Worm (Caenorhabditis elegans) whole organism, L3 larva: ENCODE results near the gene mksr-1.

Source experiments
- R02D3.7 ChIP-seq: fragments of 150-350 bp; optimal IDR thresholded peaks from 2 replicates; lab custom pipeline; 2014; ENCODE audit warnings: missing biosample characterization, missing genetic modification characterization
- ZK546.5 ChIP-seq: sonication (generic microtip); optimal IDR thresholded peaks from 2 replicates; lab custom pipeline; 2017; ENCODE audit warnings: missing biosample characterization, missing genetic modification characterization
- ama-1 ChIP-seq: fragments of 150-350 bp; optimal IDR thresholded peaks from 2 replicates; lab custom pipeline; 2018
- ceh-16 ChIP-seq: sonication (generic microtip); optimal IDR thresholded peaks from 2 replicates; lab custom pipeline; 2017; ENCODE audit warnings: missing biosample characterization, missing genetic modification characterization
- ceh-28 ChIP-seq: fragments of 150-350 bp; optimal IDR thresholded peaks from 2 replicates; lab custom pipeline; 2014; ENCODE audit warnings: missing biosample characterization, missing genetic modification reagents, missing genetic modification characterization
- ceh-82 ChIP-seq: fragments of 150-350 bp; optimal IDR thresholded peaks from 2 replicates; lab custom pipeline; 2014; ENCODE audit warnings: missing biosample characterization, missing genetic modification characterization
- ceh-9 ChIP-seq: sonication (generic microtip); optimal IDR thresholded peaks from 2 replicates; lab custom pipeline; 2018; ENCODE audit warnings: missing biosample characterization, missing genetic modification characterization
- daf-12 ChIP-seq: fragments of 150-350 bp; optimal IDR thresholded peaks from 2 replicates; lab custom pipeline; 2014; ENCODE audit warnings: missing biosample characterization, missing genetic modification reagents, missing genetic modification characterization
- egl-27 ChIP-seq: sonication (generic microtip); optimal IDR thresholded peaks from 4 replicates; lab custom pipeline; 2017; ENCODE audit warnings: missing biosample characterization, missing genetic modification reagents, missing genetic modification characterization
- egl-5 ChIP-seq: fragments of 150-350 bp; optimal IDR thresholded peaks from 2 replicates; lab custom pipeline; 2017; ENCODE audit warnings: missing biosample characterization, missing genetic modification reagents, missing genetic modification characterization, inconsistent platforms
- elt-2 ChIP-seq: sonication (generic microtip); optimal IDR thresholded peaks from 2 replicates; lab custom pipeline; 2016; ENCODE audit warnings: missing genetic modification reagents, mild to moderate bottlenecking, missing genetic modification characterization, missing compliant biosample characterization
- elt-3 ChIP-seq, 3 experiments: fragments of 150-350 bp in 1 of 3; sonication (generic microtip) in 2 of 3; optimal IDR thresholded peaks; 2 replicates in 2 of 3; 4 replicates in 1 of 3; lab custom pipeline; 2014 to 2017; ENCODE audit warnings: missing biosample characterization in 3 of 3, missing genetic modification characterization in 3 of 3
- fkh-10 ChIP-seq: sonication (generic microtip); optimal IDR thresholded peaks from 2 replicates; lab custom pipeline; 2017; ENCODE audit warnings: missing biosample characterization, missing genetic modification reagents, missing genetic modification characterization
- fkh-2 ChIP-seq: fragments of 150-350 bp; optimal IDR thresholded peaks from 2 replicates; lab custom pipeline; 2014; ENCODE audit warnings: missing biosample characterization, missing genetic modification reagents, missing genetic modification characterization
- fos-1 ChIP-seq: fragments of 150-350 bp; optimal IDR thresholded peaks from 2 replicates; lab custom pipeline; 2014; ENCODE audit warnings: missing biosample characterization, missing genetic modification characterization
- hmg-11 ChIP-seq: sonication (generic microtip); optimal IDR thresholded peaks from 2 replicates; lab custom pipeline; 2016; ENCODE audit warnings: missing genetic modification characterization, missing compliant biosample characterization
- jun-1 ChIP-seq: fragments of 150-350 bp; optimal IDR thresholded peaks from 2 replicates; lab custom pipeline; 2014; ENCODE audit warnings: missing biosample characterization, missing genetic modification reagents, missing genetic modification characterization
- lin-15B ChIP-seq: fragments of 150-350 bp; optimal IDR thresholded peaks from 2 replicates; lab custom pipeline; 2014; ENCODE audit warnings: missing biosample characterization, missing genetic modification characterization
- lin-39 ChIP-seq: fragments of 150-350 bp; optimal IDR thresholded peaks from 2 replicates; lab custom pipeline; 2018; ENCODE audit warnings: missing biosample characterization, missing genetic modification reagents, missing genetic modification characterization
- lsy-12 ChIP-seq: sonication (generic microtip); optimal IDR thresholded peaks from 2 replicates; lab custom pipeline; 2016; ENCODE audit warnings: mild to moderate bottlenecking, missing genetic modification characterization, missing compliant biosample characterization
- mdl-1 ChIP-seq: fragments of 150-350 bp; optimal IDR thresholded peaks from 2 replicates; lab custom pipeline; 2014; ENCODE audit warnings: missing biosample characterization, missing genetic modification characterization
- mml-1 ChIP-seq: fragments of 150-350 bp; sonication (generic microtip); optimal IDR thresholded peaks from 3 replicates; lab custom pipeline; 2014; ENCODE audit warnings: missing biosample characterization, missing genetic modification characterization
- nfya-1 ChIP-seq: sonication (generic microtip); optimal IDR thresholded peaks from 2 replicates; lab custom pipeline; 2017; ENCODE audit warnings: missing genetic modification characterization, mild to moderate bottlenecking, missing compliant biosample characterization, antibody characterized with exemption, moderate library complexity; ENCODE audit not compliant: insufficient read depth
- nhr-12 ChIP-seq: fragments of 150-350 bp; optimal IDR thresholded peaks from 2 replicates; lab custom pipeline; 2014; ENCODE audit warnings: missing biosample characterization, missing genetic modification characterization
- nhr-23 ChIP-seq: fragments of 150-350 bp; optimal IDR thresholded peaks from 2 replicates; lab custom pipeline; 2014; ENCODE audit warnings: missing biosample characterization, missing genetic modification reagents, missing genetic modification characterization
- nhr-237 ChIP-seq: fragments of 150-350 bp; optimal IDR thresholded peaks from 2 replicates; lab custom pipeline; 2014; ENCODE audit warnings: missing biosample characterization, missing genetic modification characterization
- nhr-25 ChIP-seq: sonication (generic microtip); optimal IDR thresholded peaks from 2 replicates; lab custom pipeline; 2017; ENCODE audit warnings: missing biosample characterization, missing genetic modification characterization
- nhr-28 ChIP-seq: fragments of 150-350 bp; optimal IDR thresholded peaks from 2 replicates; lab custom pipeline; 2014; ENCODE audit warnings: missing biosample characterization, missing genetic modification characterization
- nhr-43 ChIP-seq: sonication (generic microtip); optimal IDR thresholded peaks from 2 replicates; lab custom pipeline; 2016; ENCODE audit warnings: mild to moderate bottlenecking, missing genetic modification characterization, missing compliant biosample characterization; ENCODE audit not compliant: poor library complexity, severe bottlenecking
- nhr-67 ChIP-seq: fragments of 150-350 bp; optimal IDR thresholded peaks from 2 replicates; lab custom pipeline; 2014; ENCODE audit warnings: missing biosample characterization, missing genetic modification characterization
- nhr-76 ChIP-seq: fragments of 150-350 bp; sonication (generic microtip); optimal IDR thresholded peaks from 5 replicates; lab custom pipeline; 2014; ENCODE audit warnings: missing biosample characterization, missing genetic modification characterization
- nhr-77 ChIP-seq: fragments of 150-350 bp; optimal IDR thresholded peaks from 2 replicates; lab custom pipeline; 2014; ENCODE audit warnings: missing biosample characterization, missing genetic modification characterization
- pha-4 ChIP-seq: fragments of 150-350 bp; optimal IDR thresholded peaks from 2 replicates; lab custom pipeline; 2014; ENCODE audit warnings: missing biosample characterization, missing genetic modification reagents, missing genetic modification characterization
- pqm-1 ChIP-seq: fragments of 150-350 bp; optimal IDR thresholded peaks from 2 replicates; lab custom pipeline; 2017; ENCODE audit warnings: missing biosample characterization, missing genetic modification characterization, inconsistent platforms
- sea-2 ChIP-seq: fragments of 150-350 bp; sonication (generic microtip); optimal IDR thresholded peaks from 4 replicates; lab custom pipeline; 2014; ENCODE audit warnings: missing biosample characterization, missing genetic modification reagents, missing genetic modification characterization
- skn-1 ChIP-seq: fragments of 150-350 bp; optimal IDR thresholded peaks from 2 replicates; lab custom pipeline; 2014; ENCODE audit warnings: missing biosample characterization, missing genetic modification characterization
- snpc-4 ChIP-seq: fragments of 150-350 bp; optimal IDR thresholded peaks from 2 replicates; lab custom pipeline; 2014; ENCODE audit warnings: missing biosample characterization, missing genetic modification characterization
- tbx-2 ChIP-seq: sonication (generic microtip); optimal IDR thresholded peaks from 2 replicates; lab custom pipeline; 2016; ENCODE audit warnings: mild to moderate bottlenecking, missing genetic modification characterization, missing compliant biosample characterization
- unc-39 ChIP-seq: sonication (generic microtip); optimal IDR thresholded peaks from 4 replicates; lab custom pipeline; 2017; ENCODE audit warnings: missing biosample characterization, missing genetic modification characterization
- unc-62 ChIP-seq: fragments of 150-350 bp; sonication (generic microtip); optimal IDR thresholded peaks from 4 replicates; lab custom pipeline; 2014; ENCODE audit warnings: missing biosample characterization, missing genetic modification reagents, missing genetic modification characterization
- zag-1 ChIP-seq: fragments of 150-350 bp; optimal IDR thresholded peaks from 2 replicates; lab custom pipeline; 2014; ENCODE audit warnings: missing biosample characterization, missing genetic modification characterization
- ztf-11 ChIP-seq: fragments of 150-350 bp; optimal IDR thresholded peaks from 2 replicates; lab custom pipeline; 2014; ENCODE audit warnings: missing biosample characterization, missing genetic modification characterization
- ztf-4 ChIP-seq: fragments of 150-350 bp; optimal IDR thresholded peaks from 2 replicates; lab custom pipeline; 2014; ENCODE audit warnings: missing biosample characterization, missing genetic modification characterization

The mksr-1 gene

DNA sequence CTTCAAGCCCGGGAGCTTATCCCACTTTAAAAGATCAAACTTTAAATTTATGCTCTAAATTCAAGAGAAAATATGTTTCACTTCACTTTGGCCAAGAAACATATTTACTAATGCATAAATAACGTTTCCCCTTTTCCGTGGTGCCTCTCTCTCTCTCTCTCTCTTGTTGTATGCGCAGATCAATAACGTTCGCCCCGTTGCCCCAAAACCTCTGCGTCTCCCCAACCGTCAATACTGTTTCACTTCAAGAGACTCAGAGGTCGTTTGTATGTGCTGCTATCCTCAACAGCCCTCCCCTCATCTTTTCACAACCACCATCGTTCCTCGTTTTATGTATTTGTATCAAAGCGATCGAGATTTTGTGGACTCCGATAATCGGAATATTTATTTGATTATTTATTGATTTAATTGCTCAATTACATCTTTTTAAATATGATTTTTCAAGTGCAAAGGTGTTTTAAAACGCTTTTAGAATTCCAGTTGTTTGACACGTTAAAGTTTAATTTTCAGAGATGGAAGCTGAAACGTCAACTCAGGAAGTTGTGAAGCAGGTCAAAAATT lies 34.9 kb upstream of the mksr-1 start, which contains the start of gene ife-4:
TSS of gene ife-4 (plus strand) at position 511 of the 561 bp plus-strand sequence.
- TF ChIP-seq lin-39 (tag; lab: Kevin White, UChicago) (peak; percentile 78), nhr-25 (tag; lab: Kevin White, UChicago) (no peak), hmg-11 (peak; percentile 78), fos-1 (no peak), ztf-11 (tag; lab: Kevin White, UChicago) (no peak), pha-4 (tag; lab: Kevin White, UChicago) (peak; percentile 58), ceh-28 (peak; percentile 67), nfya-1 (tag; lab: Kevin White, UChicago) (peak; percentile 56), jun-1 (tag; lab: Kevin White, UChicago) (no peak), lin-15B (peak; percentile 6), egl-5 (tag; lab: Kevin White, UChicago) (peak; percentile 94)

DNA sequence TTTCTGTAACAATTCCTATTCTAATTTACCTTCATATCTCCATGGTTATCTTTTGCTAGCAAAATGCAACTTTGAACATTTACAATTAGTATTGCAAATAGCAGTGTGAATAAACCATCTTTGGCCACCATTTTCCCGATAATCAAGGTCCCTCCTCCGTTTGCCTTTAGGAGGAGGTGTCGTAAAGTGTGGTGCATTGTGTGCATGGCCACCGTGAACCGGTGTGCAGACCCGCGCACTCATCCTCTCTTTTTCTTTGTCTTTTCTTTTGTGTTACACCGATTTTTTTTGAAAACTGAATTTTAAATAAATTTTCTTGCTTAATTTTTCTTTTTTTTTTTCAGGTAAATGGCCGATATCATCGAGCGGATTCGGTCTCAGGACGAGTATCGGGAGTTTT lies 27.9 kb upstream of the mksr-1 start, which contains the start of the genes pigx-1 and rme-6:
TSS of gene pigx-1 (minus strand) at position 206 of the 400 bp plus-strand sequence.
TSS of gene rme-6 (plus strand) at position 345 of the 400 bp plus-strand sequence.
- TF ChIP-seq sea-2 (GFP tag; lab: Kevin White, UChicago): no peak
- TF ChIP-seq nhr-237 (tag; lab: Kevin White, UChicago): no peak
- no peak for TF ChIP-seq lsy-12 (tag; lab: Kevin White, UChicago)
- TF ChIP-seq lin-15B: no peak
- TF ChIP-seq daf-12: no peak
- peak; percentile 88 for TF ChIP-seq hmg-11
- no peak for TF ChIP-seq ZK546.5
- no peak for TF ChIP-seq nhr-77 (tag; lab: Kevin White, UChicago)
- TF ChIP-seq pha-4 (tag; lab: Kevin White, UChicago): peak; percentile 31
- TF ChIP-seq zag-1 (tag; lab: Kevin White, UChicago): no peak
- TF ChIP-seq nfya-1 (tag; lab: Kevin White, UChicago): peak; percentile 29
- TF ChIP-seq elt-2 (tag; lab: Kevin White, UChicago): no peak
- TF ChIP-seq ceh-16 (tag; lab: Kevin White, UChicago): no peak
- TF ChIP-seq ztf-4 (tag; lab: Kevin White, UChicago): no peak
- TF ChIP-seq mdl-1 (tag; lab: Kevin White, UChicago): no peak
- no peak for TF ChIP-seq ama-1 (lab: Kevin White, UChicago)
- TF ChIP-seq unc-39: no peak
- no peak for TF ChIP-seq tbx-2
- no peak for TF ChIP-seq nhr-23
- TF ChIP-seq fos-1: no peak
- no peak for TF ChIP-seq nhr-12 (tag; lab: Kevin White, UChicago)
- TF ChIP-seq snpc-4 (tag; lab: Kevin White, UChicago): no peak

DNA sequence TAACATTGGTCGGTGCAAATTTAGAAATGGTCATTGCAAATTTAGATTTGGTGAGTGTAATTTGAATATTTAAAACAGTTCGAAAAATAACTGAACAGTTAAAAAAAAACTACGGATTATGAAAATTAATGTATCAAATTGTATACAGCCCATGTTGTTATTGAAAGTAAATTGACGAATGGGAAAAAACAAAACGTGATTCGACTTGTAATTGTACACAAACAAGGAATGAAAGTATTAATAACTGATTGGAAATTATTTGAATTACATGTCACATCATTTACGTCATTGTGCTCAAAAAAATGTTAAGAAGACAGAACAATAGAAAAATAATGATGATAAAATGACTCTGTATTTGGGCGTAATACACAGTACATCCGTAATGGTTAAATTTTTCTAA lies 25.4 kb upstream of the mksr-1 start:
- TF ChIP-seq ceh-16 (tag; lab: Kevin White, UChicago) (no peak), nhr-76 (tag; lab: Kevin White, UChicago) (no peak), lin-15B (no peak), pha-4 (tag; lab: Kevin White, UChicago) (peak; percentile 56), elt-2 (tag; lab: Kevin White, UChicago) (peak; percentile 18), pqm-1 (tag; lab: Kevin White, UChicago) (peak; percentile 12)

DNA sequence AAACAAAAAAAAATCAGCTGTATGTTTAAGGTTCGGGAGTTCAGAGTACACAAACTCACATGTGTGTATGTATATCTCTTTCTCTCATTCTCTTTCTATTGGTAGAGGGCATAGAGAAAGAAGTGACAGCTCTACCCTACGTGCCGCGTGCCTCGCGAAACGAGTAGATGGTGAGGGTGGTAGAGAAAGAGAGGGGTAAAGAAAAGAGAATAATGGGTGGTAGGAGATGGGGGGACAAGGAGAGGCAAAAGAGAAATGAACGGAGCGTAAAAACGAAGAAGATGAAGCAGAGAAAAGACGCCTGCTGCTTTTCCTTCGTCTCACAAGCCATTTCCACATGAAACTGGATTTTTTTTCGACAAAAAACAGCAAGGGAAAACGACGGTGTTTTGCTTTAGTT lies 24.2 kb upstream of the mksr-1 start:
- TF ChIP-seq nhr-25 (tag; lab: Kevin White, UChicago) (peak; percentile 93), lin-39 (tag; lab: Kevin White, UChicago) (peak; percentile 89), nhr-43 (tag; lab: Kevin White, UChicago) (peak; percentile 88), nhr-67 (tag; lab: Kevin White, UChicago) (no peak), skn-1 (tag; lab: Kevin White, UChicago) (peak; percentile 32), fkh-2 (tag; lab: Kevin White, UChicago) (peak; percentile 90), nhr-237 (tag; lab: Kevin White, UChicago) (no peak), jun-1 (tag; lab: Kevin White, UChicago) (peak; percentile 92), fkh-10 (peak; percentile 79), lsy-12 (tag; lab: Kevin White, UChicago) (peak; percentile 34), elt-3 (tag; optimal IDR thresholded peaks at IDR 0.05; lab: Kevin White, UChicago) (peak in 1 of 3 experiments; percentile 30), nfya-1 (tag; lab: Kevin White, UChicago) (peak; percentile 96), egl-27 (tag; lab: Kevin White, UChicago) (peak; percentile 89), nhr-28 (tag; lab: Kevin White, UChicago) (no peak), nhr-76 (tag; lab: Kevin White, UChicago) (no peak), lin-15B (peak; percentile 65), daf-12 (no peak), ceh-82 (tag; lab: Kevin White, UChicago) (peak; percentile 77), ceh-9 (no peak), fos-1 (peak; percentile 65), unc-62 (GFP tag; lab: Kevin White, UChicago) (peak; percentile 99), sea-2 (GFP tag; lab: Kevin White, UChicago) (no peak), mml-1 (tag; lab: Kevin White, UChicago) (no peak), nhr-12 (tag; lab: Kevin White, UChicago) (no peak), nhr-23 (peak; percentile 83), R02D3.7 (tag; lab: Kevin White, UChicago) (peak; percentile 58), snpc-4 (tag; lab: Kevin White, UChicago) (peak; percentile 84), zag-1 (tag; lab: Kevin White, UChicago) (peak; percentile 21), tbx-2 (peak; percentile 72), unc-39 (no peak), ztf-4 (tag; lab: Kevin White, UChicago) (peak; percentile 67), ztf-11 (tag; lab: Kevin White, UChicago) (no peak), nhr-77 (tag; lab: Kevin White, UChicago) (peak; percentile 23)
